Fruit fly (Drosophila melanogaster) whole organism, prepupa: ENCODE results near the gene Oga.

Source experiments
- CG11294 ChIP-seq: fragments of 200-800 bp; sonication (Bioruptor generic); IDR thresholded peaks from 2 replicates; pipeline ENCODE4 v1.3.6; 2022; ENCODE audit warnings: missing biosample characterization, missing genetic modification characterization
- CG11902 ChIP-seq: fragments of 200-800 bp; sonication (Bioruptor generic); optimal IDR thresholded peaks from 3 replicates; lab custom pipeline; 2016; ENCODE audit warnings: missing biosample characterization, missing genetic modification characterization
- CG15336 ChIP-seq: fragments of 200-800 bp; sonication (Bioruptor generic); IDR thresholded peaks from 2 replicates; pipeline ENCODE4 v1.3.6; 2022; ENCODE audit warnings: missing biosample characterization, missing genetic modification characterization
- CG1621 ChIP-seq: fragments of 200-800 bp; sonication (Bioruptor generic); optimal IDR thresholded peaks from 3 replicates; lab custom pipeline; 2018; ENCODE audit warnings: missing biosample characterization, mild to moderate bottlenecking, missing genetic modification characterization
- CG16779 ChIP-seq: fragments of 200-800 bp; sonication (Bioruptor generic); optimal IDR thresholded peaks from 3 replicates; lab custom pipeline; 2017; ENCODE audit warnings: missing biosample characterization, mild to moderate bottlenecking, missing genetic modification characterization
- CG3032 ChIP-seq: fragments of 200-800 bp; optimal IDR thresholded peaks from 2 replicates; lab custom pipeline; 2019; ENCODE audit warnings: missing biosample characterization, mild to moderate bottlenecking, missing genetic modification characterization, moderate library complexity
- CG34406 ChIP-seq: fragments of 200-800 bp; sonication (Bioruptor generic); optimal IDR thresholded peaks from 3 replicates; lab custom pipeline; 2016; ENCODE audit warnings: missing biosample characterization, missing genetic modification characterization
- CG3919 ChIP-seq: fragments of 200-800 bp; sonication (Bioruptor generic); optimal IDR thresholded peaks from 3 replicates; lab custom pipeline; 2016; ENCODE audit warnings: missing biosample characterization, missing genetic modification characterization
- CG6163 ChIP-seq: fragments of 200-800 bp; sonication (Bioruptor generic); IDR thresholded peaks from 3 replicates; pipeline ENCODE4 v1.3.6; 2022; ENCODE audit warnings: missing biosample characterization, missing genetic modification characterization
- CG6808 ChIP-seq: fragments of 200-800 bp; sonication (Bioruptor generic); optimal IDR thresholded peaks from 3 replicates; lab custom pipeline; 2017; ENCODE audit warnings: missing biosample characterization, missing genetic modification characterization, mild to moderate bottlenecking, moderate library complexity, missing genetic modification reagents
- CG7368 ChIP-seq: fragments of 200-800 bp; sonication (Bioruptor generic); optimal IDR thresholded peaks from 3 replicates; lab custom pipeline; 2016; ENCODE audit warnings: missing biosample characterization, missing genetic modification characterization
- CG8319 ChIP-seq: fragments of 200-800 bp; sonication (Bioruptor generic); optimal IDR thresholded peaks from 3 replicates; lab custom pipeline; 2016; ENCODE audit warnings: missing biosample characterization, missing genetic modification characterization
- CG8632 ChIP-seq: fragments of 200-800 bp; sonication (Bioruptor generic); optimal IDR thresholded peaks from 3 replicates; lab custom pipeline; 2016; ENCODE audit warnings: missing biosample characterization, missing genetic modification characterization
- CG9139 ChIP-seq: fragments of 200-800 bp; sonication (Bioruptor generic); optimal IDR thresholded peaks from 3 replicates; lab custom pipeline; 2017; ENCODE audit warnings: missing biosample characterization, mild to moderate bottlenecking, missing genetic modification characterization
- Eip75B ChIP-seq: fragments of 200-800 bp; sonication (Bioruptor generic); optimal IDR thresholded peaks from 3 replicates; lab custom pipeline; 2016; ENCODE audit warnings: missing biosample characterization, missing genetic modification characterization
- Eip78C ChIP-seq: fragments of 200-800 bp; sonication (Bioruptor generic); peaks from one replicate; lab custom pipeline; 2016; ENCODE audit warnings: missing biosample characterization, missing genetic modification characterization
- Eip93F ChIP-seq: fragments of 200-800 bp; sonication (Bioruptor generic); optimal IDR thresholded peaks from 2 replicates; lab custom pipeline; 2016; ENCODE audit warnings: missing biosample characterization, mild to moderate bottlenecking, missing genetic modification characterization
- Ets21C ChIP-seq: fragments of 200-800 bp; sonication (Bioruptor generic); optimal IDR thresholded peaks from 3 replicates; lab custom pipeline; 2016; ENCODE audit warnings: missing biosample characterization, missing genetic modification characterization
- Ets96B ChIP-seq: fragments of 200-800 bp; optimal IDR thresholded peaks from 2 replicates; lab custom pipeline; 2019; ENCODE audit warnings: missing biosample characterization, mild to moderate bottlenecking, missing genetic modification characterization, moderate library complexity
- Hr39 ChIP-seq: fragments of 200-800 bp; sonication (Bioruptor generic); optimal IDR thresholded peaks from 2 replicates; lab custom pipeline; 2016; ENCODE audit warnings: missing biosample characterization, missing genetic modification characterization
- Hr4 ChIP-seq: fragments of 200-800 bp; sonication (Bioruptor generic); optimal IDR thresholded peaks from 3 replicates; lab custom pipeline; 2016; ENCODE audit warnings: missing biosample characterization, missing genetic modification characterization
- Lpt ChIP-seq: fragments of 200-800 bp; sonication (Bioruptor generic); optimal IDR thresholded peaks from 3 replicates; lab custom pipeline; 2016; ENCODE audit warnings: missing biosample characterization, missing genetic modification characterization
- Met ChIP-seq: fragments of 200-800 bp; sonication (Bioruptor generic); optimal IDR thresholded peaks from 3 replicates; lab custom pipeline; 2016; ENCODE audit warnings: missing biosample characterization, missing genetic modification characterization
- OdsH ChIP-seq: fragments of 200-800 bp; sonication (Bioruptor generic); optimal IDR thresholded peaks from 3 replicates; lab custom pipeline; 2016; ENCODE audit warnings: missing biosample characterization, missing genetic modification characterization
- Sox102F ChIP-seq: fragments of 200-800 bp; sonication (Bioruptor generic); optimal IDR thresholded peaks from 2 replicates; lab custom pipeline; 2016; ENCODE audit warnings: missing biosample characterization, mild to moderate bottlenecking, missing genetic modification characterization
- Sox14 ChIP-seq: fragments of 200-800 bp; sonication (Bioruptor generic); optimal IDR thresholded peaks from 3 replicates; lab custom pipeline; 2016; ENCODE audit warnings: missing biosample characterization, missing genetic modification characterization
- Sox15 ChIP-seq: fragments of 200-800 bp; sonication (Bioruptor generic); optimal IDR thresholded peaks from 3 replicates; lab custom pipeline; 2016; ENCODE audit warnings: missing biosample characterization, missing genetic modification characterization
- achi ChIP-seq: fragments of 200-800 bp; sonication (Bioruptor generic); optimal IDR thresholded peaks from 3 replicates; lab custom pipeline; 2016; ENCODE audit warnings: missing biosample characterization, missing genetic modification characterization
- acj6 ChIP-seq: fragments of 200-800 bp; sonication (Bioruptor generic); optimal IDR thresholded peaks from 3 replicates; lab custom pipeline; 2016; ENCODE audit warnings: missing biosample characterization, missing genetic modification characterization
- cyc ChIP-seq: fragments of 200-800 bp; sonication (Bioruptor generic); optimal IDR thresholded peaks from 3 replicates; lab custom pipeline; 2016; ENCODE audit warnings: missing biosample characterization, missing genetic modification characterization
- dac ChIP-seq: fragments of 200-800 bp; sonication (Bioruptor generic); optimal IDR thresholded peaks from 2 replicates; lab custom pipeline; 2017; ENCODE audit warnings: missing biosample characterization, mild to moderate bottlenecking, missing genetic modification characterization
- eg ChIP-seq: fragments of 200-800 bp; sonication (Bioruptor generic); IDR thresholded peaks from 3 replicates; pipeline ENCODE4 v1.3.6; 2022; ENCODE audit warnings: missing biosample characterization, missing genetic modification characterization
- esn ChIP-seq: fragments of 200-800 bp; sonication (Bioruptor generic); optimal IDR thresholded peaks from 2 replicates; lab custom pipeline; 2016; ENCODE audit warnings: missing biosample characterization, mild to moderate bottlenecking, missing genetic modification characterization, moderate library complexity
- fkh ChIP-seq: fragments of 200-800 bp; sonication (Bioruptor generic); optimal IDR thresholded peaks from 3 replicates; lab custom pipeline; 2017; ENCODE audit warnings: missing biosample characterization, mild to moderate bottlenecking, missing genetic modification characterization, moderate library complexity
- lz ChIP-seq: fragments of 200-800 bp; sonication (Bioruptor generic); optimal IDR thresholded peaks from 3 replicates; lab custom pipeline; 2016; ENCODE audit warnings: missing biosample characterization, missing genetic modification characterization
- net ChIP-seq: fragments of 200-800 bp; sonication (Bioruptor generic); optimal IDR thresholded peaks from 3 replicates; lab custom pipeline; 2016; ENCODE audit warnings: missing biosample characterization, missing genetic modification characterization
- ss ChIP-seq, 2 experiments: fragments of 200-800 bp; sonication (Bioruptor generic); optimal IDR thresholded peaks; 2 replicates in 1 of 2; 3 replicates in 1 of 2; lab custom pipeline; 2017 to 2018; ENCODE audit warnings: mild to moderate bottlenecking in 2 of 2, missing biosample characterization in 2 of 2, missing genetic modification characterization in 2 of 2, moderate library complexity in 1 of 2
- svp ChIP-seq: fragments of 200-800 bp; sonication (Bioruptor generic); peaks from one replicate; lab custom pipeline; 2016; ENCODE audit warnings: missing biosample characterization, missing genetic modification characterization
- topi ChIP-seq: fragments of 200-800 bp; sonication (Bioruptor generic); optimal IDR thresholded peaks from 3 replicates; lab custom pipeline; 2016; ENCODE audit warnings: missing biosample characterization, missing genetic modification characterization
- vri ChIP-seq: fragments of 200-800 bp; sonication (Bioruptor generic); optimal IDR thresholded peaks from 3 replicates; lab custom pipeline; 2016; ENCODE audit warnings: missing biosample characterization, mild to moderate bottlenecking, missing genetic modification characterization

Oga gene

DNA sequence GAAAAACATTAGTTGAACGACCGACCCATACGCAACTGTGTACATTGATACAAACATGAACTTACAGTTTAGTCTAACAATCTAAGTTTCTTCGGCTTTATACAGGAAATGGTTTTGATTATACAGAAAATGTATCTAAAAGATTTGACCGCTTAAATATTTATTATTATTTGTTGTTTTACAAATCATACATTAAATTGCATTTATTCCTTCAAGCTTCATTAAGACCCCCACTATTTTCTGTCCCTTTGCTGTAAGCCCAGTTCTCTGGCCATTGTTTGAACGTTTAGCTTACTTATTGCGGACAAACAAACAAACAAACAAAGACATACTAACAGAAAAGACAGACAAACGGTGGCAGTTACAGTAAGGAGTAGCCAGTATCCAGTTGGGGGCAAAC lies 35.4 kb downstream of the Oga start (continued):
- TF ChIP-seq topi (GFP tag; lab: Kevin White, UChicago) (no peak), Eip93F (GFP tag; lab: Kevin White, UChicago) (no peak)
- TF ChIP-seq, all 60 proteins: peak for 7

- TF ChIP-seq dac (GFP tag; lab: Kevin White, UChicago) (no peak), Eip78C (GFP tag; lab: Kevin White, UChicago) (no peak), Sox14 (no peak), Sox15 (GFP tag; lab: Kevin White, UChicago) (no peak), Ets96B (tag; lab: Kevin White, UChicago) (no peak), Met (no peak)
- TF ChIP-seq, all 60 proteins: peak for 0
These were observed 41.9 kb downstream of the Oga start for dm6 chr3R:21260795-21261194.

DNA sequence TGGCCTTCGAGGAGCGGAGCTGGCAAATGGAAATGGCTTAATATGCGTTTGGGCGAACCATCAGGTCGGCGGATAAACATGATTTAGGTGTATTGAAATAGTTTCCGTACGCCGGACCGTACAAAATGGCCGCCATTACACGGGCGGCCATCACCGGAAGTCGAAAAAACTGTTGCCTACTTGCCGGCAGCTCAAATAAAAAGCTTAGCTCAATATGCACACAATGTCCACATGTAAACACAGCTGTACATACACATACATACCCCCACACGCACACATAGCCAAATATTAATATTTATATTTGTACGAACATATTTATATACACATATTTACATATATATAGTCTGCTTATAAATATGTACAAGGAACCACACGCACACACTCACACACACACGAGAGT lies 44.3 kb downstream of the Oga start:
- TF ChIP-seq OdsH (peak; percentile 25), svp (no peak), Ets21C (GFP tag; lab: Kevin White, UChicago) (no peak), esn (GFP tag; lab: Kevin White, UChicago) (no peak), fkh (GFP tag; lab: Kevin White, UChicago) (peak; percentile 60), eg (GFP tag; lab: Robert Waterston, UW) (peak; percentile 56; the same call in 2 of the 3 replicates), Sox102F (GFP tag; lab: Kevin White, UChicago) (no peak), CG11294 (GFP tag; lab: Robert Waterston, UW) (0 out of 2 replicates have a peak, but pooled peaks have one; percentile 12), net (peak; percentile 33), topi (GFP tag; lab: Kevin White, UChicago) (peak; percentile 6), CG3919 (GFP tag; lab: Kevin White, UChicago) (peak; percentile 35), CG15336 (GFP tag; lab: Robert Waterston, UW) (peak; percentile 27; the same call in 1 of the 2 replicates), CG6163 (GFP tag; lab: Robert Waterston, UW) (0 out of 3 replicates have a peak, but pooled peaks have one; percentile 19), CG1621 (tag; lab: Kevin White, UChicago) (peak; percentile 49), Eip78C (GFP tag; lab: Kevin White, UChicago) (peak; percentile 70), CG8632 (GFP tag; lab: Kevin White, UChicago) (peak; percentile 2), achi (GFP tag; lab: Kevin White, UChicago) (peak; percentile 38), CG34406 (peak; percentile 33)

dm6 chr3R:21267972-21268512 lies 49.2 kb downstream of the Oga start:
- TF ChIP-seq CG6808 (GFP tag; lab: Kevin White, UChicago): peak; percentile 22
- no peak for TF ChIP-seq CG8319
- peak in 1 of 2 experiments; percentile 44 for TF ChIP-seq ss (GFP tag; optimal IDR thresholded peaks at IDR 0.05; lab: Kevin White, UChicago)
- TF ChIP-seq dac (GFP tag; lab: Kevin White, UChicago): no peak
- no peak for TF ChIP-seq CG34406
- no peak for TF ChIP-seq Ets21C (GFP tag; lab: Kevin White, UChicago)

dm6 chr3R:21268873-21269272 lies 50.0 kb downstream of the Oga start, which contains the start of gene Rab1:
TSS of gene Rab1 (minus strand) at chr3R:21269060.
- peak; percentile 45 for TF ChIP-seq achi (GFP tag; lab: Kevin White, UChicago)
- peak; percentile 38 for TF ChIP-seq lz (GFP tag; lab: Kevin White, UChicago)
- TF ChIP-seq ss (GFP tag; optimal IDR thresholded peaks at IDR 0.05; lab: Kevin White, UChicago): peak in 1 of 2 experiments; percentile 43
- TF ChIP-seq dac (GFP tag; lab: Kevin White, UChicago): no peak
- TF ChIP-seq Eip75B (GFP tag; lab: Kevin White, UChicago): peak; percentile 41
- TF ChIP-seq CG11294 (GFP tag; lab: Robert Waterston, UW): no peak
- peak; percentile 19 for TF ChIP-seq CG6808 (GFP tag; lab: Kevin White, UChicago)
- peak; percentile 44 for TF ChIP-seq cyc (GFP tag; lab: Kevin White, UChicago)
- TF ChIP-seq eg (GFP tag; lab: Robert Waterston, UW): 0 out of 3 replicates have a peak, but pooled peaks have one; percentile 28
- peak; percentile 44 for TF ChIP-seq Sox102F (GFP tag; lab: Kevin White, UChicago)
- TF ChIP-seq CG16779 (tag; lab: Kevin White, UChicago): no peak
- no peak for TF ChIP-seq Met
- TF ChIP-seq Sox15 (GFP tag; lab: Kevin White, UChicago): peak; percentile 8
- peak; percentile 66 for TF ChIP-seq CG1621 (tag; lab: Kevin White, UChicago)
- peak; percentile 20 for TF ChIP-seq CG3032 (tag; lab: Kevin White, UChicago)
- TF ChIP-seq CG7368 (GFP tag; lab: Kevin White, UChicago): peak; percentile 5
- peak; percentile 7 for TF ChIP-seq CG9139 (GFP tag; lab: Kevin White, UChicago)
- peak; percentile 29 for TF ChIP-seq CG8319
- TF ChIP-seq CG11902 (GFP tag; lab: Kevin White, UChicago): no peak
- no peak for TF ChIP-seq Lpt (GFP tag; lab: Kevin White, UChicago)
- peak; percentile 83 for TF ChIP-seq Eip78C (GFP tag; lab: Kevin White, UChicago)
- peak; percentile 33 for TF ChIP-seq Hr39 (GFP tag; lab: Kevin White, UChicago)
- peak; percentile 39 for TF ChIP-seq CG34406
- peak; percentile 89 for TF ChIP-seq Sox14
- peak; percentile 97 for TF ChIP-seq svp
- TF ChIP-seq CG3919 (GFP tag; lab: Kevin White, UChicago): peak; percentile 59
- TF ChIP-seq Hr4 (GFP tag; lab: Kevin White, UChicago): peak; percentile 13
- peak; percentile 63 for TF ChIP-seq vri (GFP tag; lab: Kevin White, UChicago)
- peak; percentile 36 for TF ChIP-seq acj6
- TF ChIP-seq net: peak; percentile 26
- TF ChIP-seq CG8632 (GFP tag; lab: Kevin White, UChicago): no peak
